Worm (Caenorhabditis elegans) whole organism, mixed stage, embryonic: ENCODE results near the gene dod-20.

Source experiments
- M03D4.4 ChIP-seq: sonication (generic microtip); optimal IDR thresholded peaks from 2 replicates; lab custom pipeline; 2017; ENCODE audit warnings: mild to moderate bottlenecking, missing genetic modification characterization, missing compliant biosample characterization
- bed-3 ChIP-seq: fragments of 200-800 bp; sonication (Bioruptor generic); optimal IDR thresholded peaks from 3 replicates; lab custom pipeline; 2018; ENCODE audit warnings: mild to moderate bottlenecking, missing genetic modification characterization, moderate library complexity, missing compliant biosample characterization
- blmp-1 ChIP-seq: fragments of 150-350 bp; optimal IDR thresholded peaks from 2 replicates; lab custom pipeline; 2014; ENCODE audit warnings: missing biosample characterization, missing genetic modification characterization
- ceh-83 ChIP-seq: fragments of 200-800 bp; sonication (Bioruptor generic); optimal IDR thresholded peaks from 2 replicates; lab custom pipeline; 2018; ENCODE audit warnings: mild to moderate bottlenecking, missing genetic modification characterization, missing compliant biosample characterization
- ces-1 ChIP-seq: fragments of 150-350 bp; optimal IDR thresholded peaks from 2 replicates; lab custom pipeline; 2014; ENCODE audit warnings: missing biosample characterization, missing genetic modification reagents, missing genetic modification characterization
- cnd-1 ChIP-seq: fragments of 200-800 bp; sonication (Bioruptor generic); optimal IDR thresholded peaks from 2 replicates; lab custom pipeline; 2018; ENCODE audit warnings: mild to moderate bottlenecking, missing genetic modification characterization, missing compliant biosample characterization
- drap-1 ChIP-seq: fragments of 200-800 bp; sonication (Bioruptor generic); optimal IDR thresholded peaks from 3 replicates; lab custom pipeline; 2018; ENCODE audit warnings: mild to moderate bottlenecking, missing genetic modification characterization, missing compliant biosample characterization
- elt-1 ChIP-seq: sonication (generic microtip); optimal IDR thresholded peaks from 2 replicates; lab custom pipeline; 2017; ENCODE audit warnings: missing genetic modification characterization, mild to moderate bottlenecking, missing compliant biosample characterization, antibody characterized with exemption, moderate library complexity, borderline replicate concordance; ENCODE audit not compliant: insufficient read depth
- elt-3 ChIP-seq: fragments of 150-350 bp; optimal IDR thresholded peaks from 2 replicates; lab custom pipeline; 2014; ENCODE audit warnings: missing biosample characterization, missing genetic modification characterization
- flh-1 ChIP-seq: fragments of 200-800 bp; sonication (Bioruptor generic); optimal IDR thresholded peaks from 2 replicates; lab custom pipeline; 2018; ENCODE audit warnings: mild to moderate bottlenecking, missing genetic modification characterization, moderate library complexity, missing compliant biosample characterization
- ham-2 ChIP-seq: fragments of 200-800 bp; sonication (Bioruptor generic); optimal IDR thresholded peaks from 2 replicates; lab custom pipeline; 2018; ENCODE audit warnings: mild to moderate bottlenecking, missing genetic modification characterization, missing compliant biosample characterization
- hlh-1 ChIP-seq: fragments of 150-350 bp; optimal IDR thresholded peaks from 2 replicates; lab custom pipeline; 2014; ENCODE audit warnings: missing biosample characterization, missing genetic modification reagents, missing genetic modification characterization
- lin-13 ChIP-seq: fragments of 150-350 bp; optimal IDR thresholded peaks from 2 replicates; lab custom pipeline; 2014; ENCODE audit warnings: missing biosample characterization, missing genetic modification characterization
- lin-32 ChIP-seq: fragments of 200-800 bp; sonication (Bioruptor generic); optimal IDR thresholded peaks from 2 replicates; lab custom pipeline; 2018; ENCODE audit warnings: mild to moderate bottlenecking, missing genetic modification characterization, missing compliant biosample characterization
- lsy-2 ChIP-seq: fragments of 150-350 bp; optimal IDR thresholded peaks from 2 replicates; lab custom pipeline; 2014; ENCODE audit warnings: missing biosample characterization, missing genetic modification characterization
- mep-1 ChIP-seq: fragments of 150-350 bp; optimal IDR thresholded peaks from 2 replicates; lab custom pipeline; 2017; ENCODE audit warnings: missing biosample characterization, missing genetic modification reagents, missing genetic modification characterization, inconsistent platforms
- mls-2 ChIP-seq: sonication (generic microtip); optimal IDR thresholded peaks from 2 replicates; lab custom pipeline; 2016; ENCODE audit warnings: mild to moderate bottlenecking, missing genetic modification characterization, moderate library complexity, missing compliant biosample characterization
- nhr-12 ChIP-seq: fragments of 150-350 bp; optimal IDR thresholded peaks from 2 replicates; lab custom pipeline; 2014; ENCODE audit warnings: missing biosample characterization, missing genetic modification characterization
- nhr-237 ChIP-seq: fragments of 150-350 bp; optimal IDR thresholded peaks from 2 replicates; lab custom pipeline; 2014; ENCODE audit warnings: missing biosample characterization, missing genetic modification characterization
- nhr-28 ChIP-seq: fragments of 150-350 bp; optimal IDR thresholded peaks from 2 replicates; lab custom pipeline; 2014; ENCODE audit warnings: missing biosample characterization, missing genetic modification characterization
- nhr-76 ChIP-seq: sonication (generic microtip); optimal IDR thresholded peaks from 2 replicates; lab custom pipeline; 2017; ENCODE audit warnings: missing biosample characterization, missing genetic modification characterization
- pha-4 ChIP-seq: fragments of 150-350 bp; optimal IDR thresholded peaks from 2 replicates; lab custom pipeline; 2018; ENCODE audit warnings: missing biosample characterization, missing genetic modification reagents, missing genetic modification characterization
- sem-2 ChIP-seq: fragments of 200-800 bp; sonication (Bioruptor generic); optimal IDR thresholded peaks from 2 replicates; lab custom pipeline; 2018; ENCODE audit warnings: mild to moderate bottlenecking, missing genetic modification characterization, missing compliant biosample characterization
- snpc-4 ChIP-seq: fragments of 150-350 bp; optimal IDR thresholded peaks from 2 replicates; lab custom pipeline; 2014; ENCODE audit warnings: missing biosample characterization, missing genetic modification characterization
- sptf-1 ChIP-seq: sonication (generic microtip); optimal IDR thresholded peaks from 2 replicates; lab custom pipeline; 2017; ENCODE audit warnings: mild to moderate bottlenecking, missing genetic modification characterization, moderate library complexity, missing compliant biosample characterization
- tbx-8 ChIP-seq: fragments of 200-800 bp; sonication (Bioruptor generic); optimal IDR thresholded peaks from 2 replicates; lab custom pipeline; 2018; ENCODE audit warnings: mild to moderate bottlenecking, missing genetic modification characterization, moderate library complexity, missing compliant biosample characterization
- unc-120 ChIP-seq: sonication (generic microtip); optimal IDR thresholded peaks from 2 replicates; lab custom pipeline; 2017; ENCODE audit warnings: missing genetic modification characterization, missing compliant biosample characterization; ENCODE audit not compliant: poor library complexity, severe bottlenecking
- unc-39 ChIP-seq: fragments of 150-350 bp; optimal IDR thresholded peaks from 2 replicates; lab custom pipeline; 2014; ENCODE audit warnings: missing biosample characterization, missing genetic modification characterization
- unc-62 ChIP-seq: fragments of 150-350 bp; optimal IDR thresholded peaks from 2 replicates; lab custom pipeline; 2014; ENCODE audit warnings: missing biosample characterization, missing genetic modification reagents, missing genetic modification characterization
- zip-8 ChIP-seq: fragments of 150-350 bp; optimal IDR thresholded peaks from 2 replicates; lab custom pipeline; 2014; ENCODE audit warnings: missing biosample characterization, missing genetic modification characterization
- ztf-11 ChIP-seq: fragments of 150-350 bp; optimal IDR thresholded peaks from 2 replicates; lab custom pipeline; 2014; ENCODE audit warnings: missing biosample characterization, missing genetic modification characterization

dod-20 gene

DNA sequence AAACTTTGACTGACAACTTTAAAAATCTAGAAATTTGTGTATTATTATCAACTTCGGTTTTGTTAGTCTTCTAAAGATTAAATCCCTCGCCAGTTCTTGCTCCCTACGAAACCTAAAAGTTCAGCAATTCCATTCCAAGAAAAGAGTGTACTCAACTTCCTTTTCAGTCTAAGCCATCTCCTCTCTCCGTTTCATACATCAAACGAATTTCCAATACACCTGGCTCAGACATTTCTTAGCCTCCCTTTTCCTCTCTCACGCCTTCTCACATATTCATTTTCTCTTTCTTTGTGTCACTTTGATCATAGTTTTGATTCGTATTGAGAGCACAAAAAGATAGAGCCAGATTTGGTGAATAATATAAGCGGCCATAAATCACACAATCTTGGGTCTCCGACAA lies 25.9 kb upstream of the dod-20 start, which contains the start of gene nhr-253:
TSS of gene nhr-253 (plus strand) at position 285 of the 400 bp plus-strand sequence.
- TF ChIP-seq ces-1 (GFP tag; lab: Kevin White, UChicago) (no peak), elt-3 (tag; lab: Kevin White, UChicago) (no peak), nhr-237 (tag; lab: Kevin White, UChicago) (no peak), flh-1 (GFP tag; lab: Kevin White, UChicago) (no peak), sptf-1 (tag; lab: Kevin White, UChicago) (no peak), M03D4.4 (no peak), mep-1 (tag; lab: Kevin White, UChicago) (no peak), snpc-4 (no peak), lin-32 (GFP tag; lab: Kevin White, UChicago) (no peak), hlh-1 (tag; lab: Kevin White, UChicago) (no peak), nhr-12 (tag; lab: Kevin White, UChicago) (no peak), nhr-28 (tag; lab: Kevin White, UChicago) (no peak), ztf-11 (tag; lab: Kevin White, UChicago) (no peak), zip-8 (tag; lab: Kevin White, UChicago) (no peak), unc-39 (tag; lab: Kevin White, UChicago) (no peak), nhr-76 (no peak), tbx-8 (GFP tag; lab: Kevin White, UChicago) (no peak), ceh-83 (no peak), cnd-1 (tag; lab: Kevin White, UChicago) (no peak), elt-1 (tag; lab: Kevin White, UChicago) (no peak)
- TF ChIP-seq, all 35 proteins: peak for 0

DNA sequence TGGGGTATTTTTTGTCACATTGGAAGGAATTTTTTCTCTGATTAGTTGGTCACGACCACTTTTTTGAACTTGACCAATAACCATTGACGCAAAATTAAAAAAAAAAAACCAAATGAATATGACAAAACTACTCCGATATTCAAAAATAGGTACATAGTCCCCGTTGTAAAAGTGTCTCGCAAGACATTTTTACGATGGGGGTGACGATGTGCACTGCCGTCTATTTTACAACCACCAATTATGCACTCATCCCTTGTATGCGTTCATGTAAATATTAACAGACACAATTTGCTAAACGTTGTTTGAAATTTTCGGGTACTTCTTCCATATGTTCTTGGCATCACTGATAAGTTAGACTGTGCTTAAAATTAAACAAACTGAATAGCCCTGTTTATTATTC lies 22.5 kb upstream of the dod-20 start, which contains the start of gene scl-27:
TSS of gene scl-27 (plus strand) at position 301 of the 400 bp plus-strand sequence.
- TF ChIP-seq cnd-1 (tag; lab: Kevin White, UChicago): no peak
- no peak for TF ChIP-seq sptf-1 (tag; lab: Kevin White, UChicago)
- no peak for TF ChIP-seq bed-3
- no peak for TF ChIP-seq nhr-12 (tag; lab: Kevin White, UChicago)
- no peak for TF ChIP-seq lin-32 (GFP tag; lab: Kevin White, UChicago)
- TF ChIP-seq lsy-2: no peak
- TF ChIP-seq mep-1 (tag; lab: Kevin White, UChicago): no peak
- no peak for TF ChIP-seq tbx-8 (GFP tag; lab: Kevin White, UChicago)
- TF ChIP-seq unc-62 (GFP tag; lab: Kevin White, UChicago): no peak
- no peak for TF ChIP-seq pha-4 (tag; lab: Kevin White, UChicago)
- no peak for TF ChIP-seq elt-1 (tag; lab: Kevin White, UChicago)
- TF ChIP-seq ztf-11 (tag; lab: Kevin White, UChicago): no peak
- no peak for TF ChIP-seq nhr-28 (tag; lab: Kevin White, UChicago)
- no peak for TF ChIP-seq sem-2 (GFP tag; lab: Kevin White, UChicago)
- TF ChIP-seq blmp-1: no peak
- no peak for TF ChIP-seq mls-2 (tag; lab: Kevin White, UChicago)
- no peak for TF ChIP-seq unc-39 (tag; lab: Kevin White, UChicago)
- TF ChIP-seq unc-120 (tag; lab: Kevin White, UChicago): no peak
- no peak for TF ChIP-seq ham-2 (GFP tag; lab: Kevin White, UChicago)
- no peak for TF ChIP-seq lin-13

DNA sequence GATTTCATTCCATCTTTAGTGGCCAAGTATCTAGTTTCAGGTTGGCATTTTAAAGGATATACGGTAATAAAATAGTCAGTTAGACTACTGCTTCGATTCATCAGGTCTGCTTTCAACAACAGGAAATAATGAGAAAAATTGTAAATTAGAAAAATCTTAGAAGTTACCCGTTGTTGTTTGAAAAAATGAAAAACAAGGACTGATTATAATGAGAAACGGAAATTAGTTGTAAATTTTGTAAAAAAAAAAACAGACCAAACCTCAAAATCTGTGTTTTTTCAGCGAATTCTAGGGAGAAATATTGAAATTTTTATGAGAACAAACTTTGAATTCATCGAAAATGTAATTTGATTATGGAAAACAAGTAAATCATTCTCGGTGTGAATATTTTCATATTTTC lies 19.2 kb upstream of the dod-20 start, which contains the start of gene srh-62:
TSS of gene srh-62 (minus strand) at position 101 of the 400 bp plus-strand sequence.
- TF ChIP-seq sem-2 (GFP tag; lab: Kevin White, UChicago): no peak
- TF ChIP-seq ham-2 (GFP tag; lab: Kevin White, UChicago): no peak
- no peak for TF ChIP-seq pha-4 (tag; lab: Kevin White, UChicago)
- no peak for TF ChIP-seq unc-120 (tag; lab: Kevin White, UChicago)
- no peak for TF ChIP-seq snpc-4
- TF ChIP-seq mep-1 (tag; lab: Kevin White, UChicago): no peak
- TF ChIP-seq M03D4.4: no peak
- TF ChIP-seq unc-39 (tag; lab: Kevin White, UChicago): no peak
- no peak for TF ChIP-seq mls-2 (tag; lab: Kevin White, UChicago)
- TF ChIP-seq tbx-8 (GFP tag; lab: Kevin White, UChicago): no peak
- no peak for TF ChIP-seq drap-1 (GFP tag; lab: Kevin White, UChicago)
- TF ChIP-seq nhr-12 (tag; lab: Kevin White, UChicago): no peak

DNA sequence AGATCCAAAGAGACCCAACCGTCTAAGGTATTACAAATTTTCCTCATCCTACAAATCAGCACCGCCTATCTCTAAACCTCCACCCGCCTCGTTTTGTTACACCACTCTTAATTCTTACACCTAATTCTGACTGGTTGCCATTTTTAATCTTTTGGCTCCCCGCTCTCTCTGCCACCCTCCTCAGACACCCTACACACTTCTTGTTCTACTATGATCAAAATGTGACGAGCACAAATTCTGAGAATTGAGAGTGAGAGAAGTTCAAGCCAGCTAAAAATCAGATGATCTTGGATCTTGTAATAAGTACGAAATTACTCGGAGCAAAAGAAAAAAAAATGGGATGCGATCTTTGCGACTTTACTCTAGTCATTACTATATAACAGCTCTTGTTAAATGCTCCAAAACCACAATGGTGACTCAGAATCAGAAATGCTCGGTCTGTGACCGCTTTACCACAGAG lies 18.0 kb upstream of the dod-20 start, which contains the start of gene nhr-252:
TSS of gene nhr-252 (plus strand) at position 410 of the 460 bp plus-strand sequence.
- no peak for TF ChIP-seq zip-8 (tag; lab: Kevin White, UChicago)
